Fruit fly (Drosophila melanogaster): ENCODE data around the gene phol.
A peak's percentile ranks its signal among the peaks of the same experiment; 100 is the strongest.

The phol gene

dm6 chr3L:9426656-9427294 is 29.3 kb downstream of the phol start, which contains the start of the genes Atat and Shc:
TSS of gene Atat (minus strand) at chr3L:9426758.
TSS of gene Shc (plus strand) at chr3L:9427010.
- TF ChIP-seq noc (tag; optimal IDR thresholded peaks at IDR 0.05), result peak; percentile 97

- no peak for TF ChIP-seq noc (tag; optimal IDR thresholded peaks at IDR 0.05)
Measured at dm6 chr3L:9425838-9426237, 30.2 kb downstream of the phol start.

dm6 chr3L:9424528-9424911 is 31.6 kb downstream of the phol start:
- no peak for TF ChIP-seq noc (tag; optimal IDR thresholded peaks at IDR 0.05)

- TF ChIP-seq noc (tag; optimal IDR thresholded peaks at IDR 0.05), result no peak
Measured at dm6 chr3L:9423757-9424527, 32.1 kb downstream of the phol start.

- peak; percentile 97 for TF ChIP-seq noc (tag; optimal IDR thresholded peaks at IDR 0.05)
Measured at dm6 chr3L:9422636-9423419, 33.3 kb downstream of the phol start, which contains the start of gene aay. TSS of gene aay (plus strand) at chr3L:9423253.

dm6 chr3L:9422135-9422534 is 33.9 kb downstream of the phol start:
- TF ChIP-seq noc (tag; optimal IDR thresholded peaks at IDR 0.05), result peak; percentile 15

- no peak for TF ChIP-seq noc (tag; optimal IDR thresholded peaks at IDR 0.05)
Measured at dm6 chr3L:9421621-9422020, 34.5 kb downstream of the phol start.

- no peak for TF ChIP-seq noc (tag; optimal IDR thresholded peaks at IDR 0.05)
Measured at dm6 chr3L:9420819-9421130, 35.3 kb downstream of the phol start.

dm6 chr3L:9420054-9420818 is 35.8 kb downstream of the phol start:
- TF ChIP-seq noc (tag; optimal IDR thresholded peaks at IDR 0.05), result peak; percentile 26

dm6 chr3L:9419328-9419727 is 36.8 kb downstream of the phol start:
- no peak for TF ChIP-seq noc (tag; optimal IDR thresholded peaks at IDR 0.05)

- TF ChIP-seq noc (tag; optimal IDR thresholded peaks at IDR 0.05), result no peak
Measured at dm6 chr3L:9417288-9417687, 38.8 kb downstream of the phol start, which contains the start of gene CG3982. TSS of gene CG3982 (minus strand) at chr3L:9417388.

dm6 chr3L:9410754-9411423 is 45.2 kb downstream of the phol start, which contains the start of the genes CG4022 and Cpsf5:
TSS of gene CG4022 (minus strand) at chr3L:9410832.
TSS of gene Cpsf5 (plus strand) at chr3L:9411038.
- peak; percentile 82 for TF ChIP-seq noc (tag; optimal IDR thresholded peaks at IDR 0.05)

dm6 chr3L:9410030-9410589 is 46.0 kb downstream of the phol start:
- no peak for TF ChIP-seq noc (tag; optimal IDR thresholded peaks at IDR 0.05)

- no peak for TF ChIP-seq noc (tag; optimal IDR thresholded peaks at IDR 0.05)
Measured at dm6 chr3L:9404497-9404896, 51.6 kb downstream of the phol start, which contains the start of gene Cpr67B. TSS of gene Cpr67B (plus strand) at chr3L:9404797.

All from whole organism, larva.